Worm (Caenorhabditis elegans): ENCODE results near the gene pab-2.

The pab-2 gene

ce11 chrX:13527347-13528092 lies at the start of gene pab-2:
Gene pab-2, minus strand, starts transcription at chrX:13527415.
- peak; percentile 76 for TF ChIP-seq egl-43 (GFP tag; IDR thresholded peaks at IDR 0.05)
- 0 out of 2 replicates have a peak, but pooled peaks have one; percentile 54 for TF ChIP-seq D1046.2 (GFP tag; IDR thresholded peaks at IDR 0.05)
- peak; percentile 90 for TF ChIP-seq hmg-1.1 (GFP tag; IDR thresholded peaks at IDR 0.05)
- no peak for TF ChIP-seq ztf-11 (tag; optimal IDR thresholded peaks at IDR 0.05)
- peak; percentile 89 for TF ChIP-seq saeg-2 (GFP tag; IDR thresholded peaks at IDR 0.05)
- no peak for TF ChIP-seq unc-39 (tag; optimal IDR thresholded peaks at IDR 0.05)
- peak; percentile 77; the same call in 1 of the 2 replicates for TF ChIP-seq nhr-41 (GFP tag; IDR thresholded peaks at IDR 0.05)
- peak; percentile 92 for TF ChIP-seq zip-2 (tag; optimal IDR thresholded peaks at IDR 0.05)
- TF ChIP-seq gei-8 (GFP tag; optimal IDR thresholded peaks at IDR 0.05): peak; percentile 71
- no peak for TF ChIP-seq egl-27 (tag; optimal IDR thresholded peaks at IDR 0.05)
- TF ChIP-seq nhr-25 (tag; optimal IDR thresholded peaks at IDR 0.05; ENCODE audit: borderline replicate concordance, insufficient read depth): peak; percentile 51
- peak; percentile 16 for TF ChIP-seq cey-2 (tag; optimal IDR thresholded peaks at IDR 0.05; ENCODE audit: borderline replicate concordance, insufficient read depth)
- peak; percentile 79 for TF ChIP-seq nhr-11 (tag; optimal IDR thresholded peaks at IDR 0.05)
- no peak for TF ChIP-seq nhr-111 (GFP tag; optimal IDR thresholded peaks at IDR 0.05)
- TF ChIP-seq zfp-3 (GFP tag; conservative IDR thresholded peaks at IDR 0.05): no peak
- peak; percentile 43 to 82 for TF ChIP-seq lsy-2 (tag; optimal IDR thresholded peaks at IDR 0.05)
- peak; percentile 46 for TF ChIP-seq T20F7.1 (GFP tag; optimal IDR thresholded peaks at IDR 0.05)
- no peak for TF ChIP-seq ces-1 (GFP tag; optimal IDR thresholded peaks at IDR 0.05)
- peak; percentile 28 for TF ChIP-seq ztf-7 (tag; optimal IDR thresholded peaks at IDR 0.05)
- 0 out of 2 replicates have a peak, but pooled peaks have one; percentile 54 for TF ChIP-seq dmd-8 (GFP tag; IDR thresholded peaks at IDR 0.05)
- TF ChIP-seq lin-29 (GFP tag; IDR thresholded peaks at IDR 0.05): no peak
- no peak for TF ChIP-seq ceh-28 (tag; optimal IDR thresholded peaks at IDR 0.05)
- TF ChIP-seq nhr-102 (tag; optimal IDR thresholded peaks at IDR 0.05): peak; percentile 92
- peak; percentile 27 for TF ChIP-seq fkh-10 (GFP tag; optimal IDR thresholded peaks at IDR 0.05)
- no peak for TF ChIP-seq mdt-29 (GFP tag; IDR thresholded peaks at IDR 0.05)
- peak; percentile 16 for TF ChIP-seq dpl-1 (GFP tag; optimal IDR thresholded peaks at IDR 0.05)
- peak; percentile 73 for TF ChIP-seq spr-1 (tag; optimal IDR thresholded peaks at IDR 0.05)
- TF ChIP-seq daf-19 (GFP tag; conservative IDR thresholded peaks at IDR 0.05): no peak
- TF ChIP-seq duxl-1 (tag; optimal IDR thresholded peaks at IDR 0.05; ENCODE audit: poor library complexity): no peak
- peak; percentile 59 for TF ChIP-seq mes-2 (tag; optimal IDR thresholded peaks at IDR 0.05; ENCODE audit: poor library complexity, severe bottlenecking)
- peak; percentile 87 for TF ChIP-seq nhr-28 (tag; optimal IDR thresholded peaks at IDR 0.05)
- TF ChIP-seq nhr-6 (tag; optimal IDR thresholded peaks at IDR 0.05): no peak
- TF ChIP-seq dmd-6 (GFP tag; IDR thresholded peaks at IDR 0.05): peak; percentile 91
- TF ChIP-seq pqm-1 (tag; optimal IDR thresholded peaks at IDR 0.05): peak; percentile 29
- peak; percentile 54 for TF ChIP-seq zag-1 (tag; optimal IDR thresholded peaks at IDR 0.05)
- TF ChIP-seq mxl-3 (GFP tag; optimal IDR thresholded peaks at IDR 0.05): peak; percentile 97
- peak in 1 of 2 experiments; percentile 59 for TF ChIP-seq hif-1 (tag; optimal IDR thresholded peaks at IDR 0.05)
- TF ChIP-seq ceh-82 (tag; optimal IDR thresholded peaks at IDR 0.05): no peak
- TF ChIP-seq hlh-11 (tag; optimal IDR thresholded peaks at IDR 0.05): peak; percentile 98
- no peak for TF ChIP-seq R02D3.7 (tag; optimal IDR thresholded peaks at IDR 0.05)
- TF ChIP-seq mep-1 (tag; optimal IDR thresholded peaks at IDR 0.05): peak; percentile 88
- TF ChIP-seq madf-5 (GFP tag; IDR thresholded peaks at IDR 0.05): no peak
- no peak for TF ChIP-seq F10B5.3 (tag; optimal IDR thresholded peaks at IDR 0.05)
- peak; percentile 58 for TF ChIP-seq lin-38 (GFP tag; IDR thresholded peaks at IDR 0.05)
- peak; percentile 41 for TF ChIP-seq lin-13 (GFP tag; optimal IDR thresholded peaks at IDR 0.05)
- TF ChIP-seq set-16 (GFP tag; IDR thresholded peaks at IDR 0.05): peak; percentile 81
- TF ChIP-seq mxl-2 (GFP tag; conservative IDR thresholded peaks at IDR 0.05): 0 out of 2 replicates have a peak, but pooled peaks have one; percentile 61
- peak; percentile 69; the same call in 1 of the 2 replicates for TF ChIP-seq ceh-20 (GFP tag; IDR thresholded peaks at IDR 0.05)
- peak; percentile 47 for TF ChIP-seq F37D6.2 (tag; optimal IDR thresholded peaks at IDR 0.05)
